Worm (Caenorhabditis elegans): ENCODE measurements around the gene K12D12.4.

DNA sequence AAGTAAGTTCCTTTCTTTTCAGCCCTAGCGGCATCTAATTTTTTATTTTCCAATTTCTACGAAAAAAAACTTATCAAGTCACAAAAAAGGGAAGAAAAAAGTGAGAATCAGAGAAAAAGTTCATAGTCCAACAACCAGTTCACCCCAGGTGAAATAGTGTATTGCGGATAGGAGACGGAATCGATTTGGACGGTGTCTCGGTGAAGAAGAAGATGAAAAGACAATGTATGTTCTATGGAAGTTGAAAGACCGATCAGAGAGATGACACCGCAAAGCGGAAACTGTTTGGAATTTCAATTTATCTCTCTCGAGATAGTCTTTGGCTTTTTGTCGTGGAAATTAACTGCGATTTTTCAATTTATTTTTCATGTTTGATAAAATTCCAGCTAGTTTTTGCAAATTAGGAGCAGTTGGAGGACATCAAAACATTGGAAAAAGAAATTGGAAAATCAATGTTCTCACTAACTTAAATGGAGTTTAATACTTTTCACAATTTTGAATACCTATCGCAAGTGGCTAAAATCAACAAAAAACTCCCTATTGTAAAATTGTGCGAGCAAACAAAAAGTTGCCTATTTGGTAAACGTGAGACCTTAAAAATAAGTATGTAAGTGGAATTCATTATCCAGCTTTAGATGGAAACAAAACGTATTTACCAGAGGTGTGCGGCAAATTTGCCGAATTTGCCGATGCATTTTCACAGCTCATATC, 13.2 kb downstream of the K12D12.4 start:
- no peak for TF ChIP-seq lir-3 (tag; optimal IDR thresholded peaks at IDR 0.05; ENCODE audit: poor library complexity)
- TF ChIP-seq nhr-90 (tag; optimal IDR thresholded peaks at IDR 0.05; ENCODE audit: poor library complexity): no peak
- TF ChIP-seq lsy-2 (tag; optimal IDR thresholded peaks at IDR 0.05): peak in 1 of 2 experiments; percentile 7

All from whole organism, L1 larva.